Fruit fly (Drosophila melanogaster): ENCODE measurements around the gene CG43998.

CG43998 gene

dm6 chr3R:23915967-23916366 is 12.8 kb downstream of the CG43998 start (continued):
- peak; percentile 97 for TF ChIP-seq Eip78C (GFP tag)
- peak; percentile 89 for TF ChIP-seq CG6808 (GFP tag; optimal IDR thresholded peaks at IDR 0.05)
- TF ChIP-seq achi (GFP tag; optimal IDR thresholded peaks at IDR 0.05), result peak; percentile 84
- TF ChIP-seq CG9139 (GFP tag; optimal IDR thresholded peaks at IDR 0.05), result peak; percentile 70
- TF ChIP-seq Hr38 (GFP tag; optimal IDR thresholded peaks at IDR 0.05), result no peak
- TF ChIP-seq CG7368 (GFP tag; optimal IDR thresholded peaks at IDR 0.05), result peak; percentile 81
- TF ChIP-seq ss (GFP tag; optimal IDR thresholded peaks at IDR 0.05), result peak; percentile 86 to 92
- peak; percentile 67 for TF ChIP-seq Lpt (GFP tag; optimal IDR thresholded peaks at IDR 0.05)
- peak; percentile 48 for TF ChIP-seq CG4318 (GFP tag; optimal IDR thresholded peaks at IDR 0.05)
- TF ChIP-seq CG31627 (GFP tag; optimal IDR thresholded peaks at IDR 0.05), result peak; percentile 87
- TF ChIP-seq CG6792 (GFP tag; optimal IDR thresholded peaks at IDR 0.05), result peak; percentile 90
- TF ChIP-seq CG11762 (GFP tag; optimal IDR thresholded peaks at IDR 0.05; ENCODE audit: insufficient read depth), result peak; percentile 74
- peak; percentile 55 for TF ChIP-seq Blimp-1 (GFP tag; optimal IDR thresholded peaks at IDR 0.05)
- TF ChIP-seq CG6276 (GFP tag; optimal IDR thresholded peaks at IDR 0.05), result peak; percentile 27
- peak; percentile 77 for TF ChIP-seq CG11902 (GFP tag; optimal IDR thresholded peaks at IDR 0.05)
- TF ChIP-seq dsx (GFP tag; optimal IDR thresholded peaks at IDR 0.05; ENCODE audit: poor library complexity, severe bottlenecking), result peak; percentile 85
- TF ChIP-seq CG34406 (GFP tag; optimal IDR thresholded peaks at IDR 0.05), result peak; percentile 86
- peak; percentile 89 for TF ChIP-seq CG3032 (tag; optimal IDR thresholded peaks at IDR 0.05)
- peak; percentile 90 for TF ChIP-seq lz (GFP tag; optimal IDR thresholded peaks at IDR 0.05)
- TF ChIP-seq Sox14 (GFP tag; optimal IDR thresholded peaks at IDR 0.05), result peak; percentile 90
- peak; percentile 91 for TF ChIP-seq topi (GFP tag; optimal IDR thresholded peaks at IDR 0.05)
- peak; percentile 91 for TF ChIP-seq Ets96B (tag; optimal IDR thresholded peaks at IDR 0.05)
- peak; percentile 92 for TF ChIP-seq acj6 (GFP tag; optimal IDR thresholded peaks at IDR 0.05)
- TF ChIP-seq CG1621 (tag; optimal IDR thresholded peaks at IDR 0.05), result peak; percentile 90
- TF ChIP-seq Eip93F (GFP tag; optimal IDR thresholded peaks at IDR 0.05), result peak; percentile 44
- peak; percentile 67 for TF ChIP-seq CG15336 (GFP tag; IDR thresholded peaks at IDR 0.05)
- peak; percentile 36 for TF ChIP-seq dac (GFP tag; optimal IDR thresholded peaks at IDR 0.05)
- TF ChIP-seq CG6163 (GFP tag; IDR thresholded peaks at IDR 0.05), result peak; percentile 89
- TF ChIP-seq Eip75B (GFP tag; optimal IDR thresholded peaks at IDR 0.05), result peak; percentile 90
- TF ChIP-seq Met (GFP tag; optimal IDR thresholded peaks at IDR 0.05), result peak; percentile 93
- peak; percentile 90 for TF ChIP-seq CG3919 (GFP tag; optimal IDR thresholded peaks at IDR 0.05)
- peak; percentile 78 to 83 for TF ChIP-seq salr (GFP tag; optimal IDR thresholded peaks at IDR 0.05)
- peak; percentile 80 for TF ChIP-seq Sox15 (GFP tag; optimal IDR thresholded peaks at IDR 0.05)
- peak; percentile 86 for TF ChIP-seq Smox (GFP tag; optimal IDR thresholded peaks at IDR 0.05)
- TF ChIP-seq svp (GFP tag), result peak; percentile 94
- peak; percentile 92 for TF ChIP-seq fd59A (GFP tag; optimal IDR thresholded peaks at IDR 0.05)

dm6 chr3R:23915042-23915428 is 13.8 kb downstream of the CG43998 start:
- peak; percentile 95 for TF ChIP-seq CG1621 (tag; optimal IDR thresholded peaks at IDR 0.05)
- peak; percentile 99 for TF ChIP-seq svp (GFP tag)
- TF ChIP-seq Ets96B (tag; optimal IDR thresholded peaks at IDR 0.05), result peak; percentile 98
- TF ChIP-seq eg (GFP tag; IDR thresholded peaks at IDR 0.05), result peak; percentile 57; the same call in 2 of the 3 replicates
- peak; percentile 92 for TF ChIP-seq CG11762 (GFP tag; optimal IDR thresholded peaks at IDR 0.05; ENCODE audit: insufficient read depth)
- TF ChIP-seq fd59A (GFP tag; optimal IDR thresholded peaks at IDR 0.05), result peak; percentile 95
- peak; percentile 94 for TF ChIP-seq Smox (GFP tag; optimal IDR thresholded peaks at IDR 0.05)
- peak; percentile 71 for TF ChIP-seq CG32006 (GFP tag; optimal IDR thresholded peaks at IDR 0.05)
- peak; percentile 94 for TF ChIP-seq CG11902 (GFP tag; optimal IDR thresholded peaks at IDR 0.05)
- TF ChIP-seq CG3919 (GFP tag; optimal IDR thresholded peaks at IDR 0.05), result peak; percentile 97
- peak; percentile 32; the same call in 1 of the 2 replicates for TF ChIP-seq CG11294 (GFP tag; IDR thresholded peaks at IDR 0.05)
- TF ChIP-seq CG8119 (GFP tag; IDR thresholded peaks at IDR 0.05), result peak; percentile 77
- peak; percentile 90 for TF ChIP-seq CG16779 (tag; optimal IDR thresholded peaks at IDR 0.05)
- TF ChIP-seq esn (GFP tag; optimal IDR thresholded peaks at IDR 0.05), result peak; percentile 98
- TF ChIP-seq Met (GFP tag; optimal IDR thresholded peaks at IDR 0.05), result peak; percentile 97
- TF ChIP-seq Hr38 (GFP tag; optimal IDR thresholded peaks at IDR 0.05), result no peak
- TF ChIP-seq CG6792 (GFP tag; optimal IDR thresholded peaks at IDR 0.05), result peak; percentile 97
- peak; percentile 72 for TF ChIP-seq Lpt (GFP tag; optimal IDR thresholded peaks at IDR 0.05)
- peak; percentile 56 for TF ChIP-seq CG6854 (GFP tag; optimal IDR thresholded peaks at IDR 0.05)
- peak; percentile 95 for TF ChIP-seq pdm3 (GFP tag; optimal IDR thresholded peaks at IDR 0.05)
- peak; percentile 97 for TF ChIP-seq CG3032 (tag; optimal IDR thresholded peaks at IDR 0.05)
- peak; percentile 96 for TF ChIP-seq OdsH (GFP tag; optimal IDR thresholded peaks at IDR 0.05)
- peak; percentile 96 for TF ChIP-seq CG7368 (GFP tag; optimal IDR thresholded peaks at IDR 0.05)
- peak; percentile 98 for TF ChIP-seq CG8632 (GFP tag; optimal IDR thresholded peaks at IDR 0.05)
- peak; percentile 63 for TF ChIP-seq Hr4 (GFP tag; optimal IDR thresholded peaks at IDR 0.05)
- TF ChIP-seq net (GFP tag; optimal IDR thresholded peaks at IDR 0.05), result peak; percentile 95
- peak; percentile 94 for TF ChIP-seq Sox102F (GFP tag; optimal IDR thresholded peaks at IDR 0.05)

All from whole organism, prepupa.